Worm (Caenorhabditis elegans): Measurements from ENCODE around the gene lgc-40.

DNA sequence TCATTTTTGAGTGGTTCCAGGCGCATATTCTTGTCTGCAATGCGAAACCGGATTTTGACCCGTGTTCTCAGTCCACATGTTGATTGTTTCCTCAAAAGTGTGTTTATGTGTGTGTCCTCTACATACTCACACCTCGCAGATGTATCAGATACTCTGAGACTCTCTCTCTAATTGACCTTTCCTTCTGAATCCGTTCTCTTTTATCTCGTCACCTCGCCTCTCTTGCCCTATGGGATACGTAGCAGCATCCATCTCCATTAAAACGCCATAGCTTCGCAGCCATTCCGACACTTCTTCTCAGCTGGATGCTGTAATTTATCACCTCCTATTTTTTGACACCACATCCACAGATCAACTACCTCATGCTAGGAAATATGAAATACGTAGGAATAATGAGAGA lies 29.4 kb upstream of the lgc-40 start:
- TF ChIP-seq nhr-12 (tag; optimal IDR thresholded peaks at IDR 0.05) (no peak), aly-2 (tag; optimal IDR thresholded peaks at IDR 0.05) (no peak), ceh-16 (tag; optimal IDR thresholded peaks at IDR 0.05) (no peak), lin-15B (tag; optimal IDR thresholded peaks at IDR 0.05) (no peak)

Measured in whole organism, L3 larva.